Worm (Caenorhabditis elegans): ENCODE data around the gene F31D5.1.

ce11 chrII:4178838-4179237 is 40.3 kb upstream of the F31D5.1 start, which contains the start of gene R03H10.7:
- no peak for TF ChIP-seq fos-1 (tag; optimal IDR thresholded peaks at IDR 0.05)
- no peak for TF ChIP-seq ztf-11 (tag; optimal IDR thresholded peaks at IDR 0.05)
- TF ChIP-seq alr-1 (tag; optimal IDR thresholded peaks at IDR 0.05; ENCODE audit: borderline replicate concordance): no peak
- TF ChIP-seq vab-15 (tag; optimal IDR thresholded peaks at IDR 0.05): no peak
- TF ChIP-seq nhr-12 (tag; optimal IDR thresholded peaks at IDR 0.05): no peak
- no peak for TF ChIP-seq unc-62 (GFP tag; optimal IDR thresholded peaks at IDR 0.05)
- TF ChIP-seq elt-3 (tag; optimal IDR thresholded peaks at IDR 0.05): no peak
- no peak for TF ChIP-seq skn-1 (tag; optimal IDR thresholded peaks at IDR 0.05)

Data from whole organism, L1 larva.